Fruit fly (Drosophila melanogaster) whole organism, pupa: Measurements from ENCODE around the gene CG2111.

Source experiments
- CG34367 ChIP-seq: fragments of 200-800 bp; sonication (Bioruptor generic); optimal IDR thresholded peaks from 2 replicates; lab custom pipeline; 2018; ENCODE audit warnings: missing biosample characterization, mild to moderate bottlenecking, missing genetic modification characterization
- CG9948 ChIP-seq: fragments of 200-800 bp; sonication (Bioruptor generic); optimal IDR thresholded peaks from 2 replicates; lab custom pipeline; 2018; ENCODE audit warnings: missing biosample characterization, mild to moderate bottlenecking, missing genetic modification characterization, moderate library complexity

DNA sequence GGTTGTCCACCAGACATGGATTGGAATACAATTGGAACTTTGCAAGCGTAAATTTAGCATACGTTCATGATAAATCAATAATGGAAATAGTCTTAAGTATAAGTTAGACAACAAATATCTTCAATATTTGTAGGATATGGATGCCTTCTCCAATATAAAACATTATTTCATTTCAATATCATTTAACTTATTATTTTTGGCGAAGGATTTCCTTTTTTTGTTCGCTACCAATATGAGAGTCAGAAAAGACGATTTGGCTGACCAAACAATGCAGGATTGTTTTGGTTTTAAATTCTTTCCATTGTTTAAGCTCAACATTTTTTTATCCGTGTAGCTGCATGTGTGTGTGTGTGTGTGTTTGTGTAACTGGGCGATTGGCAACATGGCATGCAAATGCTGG lies 42.3 kb upstream of the CG2111 start:
- TF ChIP-seq CG9948 (tag; lab: Kevin White, UChicago) (no peak), CG34367 (tag; lab: Kevin White, UChicago) (no peak)
